Worm (Caenorhabditis elegans): ENCODE results near the gene faah-5.

ce11 chrIII:11856852-11857251 is 34.4 kb downstream of the faah-5 start:
- TF ChIP-seq tra-4 (tag; optimal IDR thresholded peaks at IDR 0.05), result no peak
- no peak for TF ChIP-seq F13C5.2 (tag; optimal IDR thresholded peaks at IDR 0.05)
